Fruit fly (Drosophila melanogaster): ENCODE data around the gene Nup58.
A peak's percentile ranks its signal among the peaks of the same experiment; 100 is the strongest.

The Nup58 gene

dm6 chr3R:19627792-19628522 is 16.9 kb upstream of the Nup58 start (continued):
- TF ChIP-seq CG16813 (GFP tag; IDR thresholded peaks at IDR 0.05; ENCODE audit: partially characterized antibody) = no peak
- no peak for TF ChIP-seq zen (tag; optimal IDR thresholded peaks at IDR 0.05)
- TF ChIP-seq Bdp1 (GFP tag; optimal IDR thresholded peaks at IDR 0.05) = no peak
- TF ChIP-seq CG13894 (tag; optimal IDR thresholded peaks at IDR 0.05) = peak; percentile 12
- TF ChIP-seq CG10267 (tag; optimal IDR thresholded peaks at IDR 0.05) = peak; percentile 56
- TF ChIP-seq Hr51 (GFP tag; optimal IDR thresholded peaks at IDR 0.05) = peak in 1 of 2 experiments; percentile 5
- TF ChIP-seq cg (GFP tag; optimal IDR thresholded peaks at IDR 0.05) = no peak
- TF ChIP-seq grau (tag; optimal IDR thresholded peaks at IDR 0.05) = peak; percentile 32
- peak; percentile 91 for TF ChIP-seq Ets65A (GFP tag)
- peak; percentile 6 for TF ChIP-seq Sox102F (GFP tag; optimal IDR thresholded peaks at IDR 0.05)
- no peak for TF ChIP-seq CG11560 (tag; IDR thresholded peaks at IDR 0.05)
- peak; percentile 8 for TF ChIP-seq CG12659 (GFP tag; optimal IDR thresholded peaks at IDR 0.05)
- TF ChIP-seq Atf-2 (GFP tag; optimal IDR thresholded peaks at IDR 0.05) = no peak
- no peak for TF ChIP-seq chm (GFP tag; IDR thresholded peaks at IDR 0.05)
- TF ChIP-seq CG18599 (GFP tag; optimal IDR thresholded peaks at IDR 0.05) = peak; percentile 69
- TF ChIP-seq CG9609 (GFP tag; optimal IDR thresholded peaks at IDR 0.05) = no peak
- peak; percentile 18 for TF ChIP-seq Hmr (GFP tag; optimal IDR thresholded peaks at IDR 0.05)
- TF ChIP-seq Doc2 (GFP tag; IDR thresholded peaks at IDR 0.05) = no peak
- TF ChIP-seq CG7372 (GFP tag; IDR thresholded peaks at IDR 0.05) = 0 out of 2 replicates have a peak, but pooled peaks have one; percentile 21
- peak; percentile 11 to 39 for TF ChIP-seq Trl (optimal IDR thresholded peaks at IDR 0.05)
- TF ChIP-seq Trl (GFP tag; optimal IDR thresholded peaks at IDR 0.05) = no peak
- TF ChIP-seq Hr39 (optimal IDR thresholded peaks at IDR 0.05) = no peak
- TF ChIP-seq fd96Cb (tag; optimal IDR thresholded peaks at IDR 0.05) = peak; percentile 67
- peak; percentile 43 for TF ChIP-seq CoRest (tag; optimal IDR thresholded peaks at IDR 0.05)
- no peak for TF ChIP-seq cas (GFP tag; IDR thresholded peaks at IDR 0.05)
- no peak for TF ChIP-seq CG14014 (GFP tag; IDR thresholded peaks at IDR 0.05)
- peak; percentile 42 for TF ChIP-seq tin (GFP tag; optimal IDR thresholded peaks at IDR 0.05)
- TF ChIP-seq prd (optimal IDR thresholded peaks at IDR 0.05) = no peak
- peak; percentile 35; the same call in 2 of the 3 replicates for TF ChIP-seq prd (GFP tag; IDR thresholded peaks at IDR 0.05)
- TF ChIP-seq CrebB (tag; optimal IDR thresholded peaks at IDR 0.05) = no peak
- TF ChIP-seq CG6689 (GFP tag; IDR thresholded peaks at IDR 0.05) = peak; percentile 58
- no peak for TF ChIP-seq Myb (GFP tag; optimal IDR thresholded peaks at IDR 0.05)
- no peak for TF ChIP-seq Ravus (GFP tag; IDR thresholded peaks at IDR 0.05)
- no peak; the same call in 2 of the 3 replicates for TF ChIP-seq ase (GFP tag; IDR thresholded peaks at IDR 0.05)
- no peak for TF ChIP-seq Usf (GFP tag; optimal IDR thresholded peaks at IDR 0.05)
- TF ChIP-seq Dp (GFP tag; optimal IDR thresholded peaks at IDR 0.05) = no peak
- TF ChIP-seq Fer3 (tag; optimal IDR thresholded peaks at IDR 0.05) = peak; percentile 2
- peak; percentile 68 for TF ChIP-seq row (GFP tag; IDR thresholded peaks at IDR 0.05)
- no peak for TF ChIP-seq CG1529 (GFP tag; optimal IDR thresholded peaks at IDR 0.05)
- no peak for TF ChIP-seq CG1024 (GFP tag; IDR thresholded peaks at IDR 0.05)
- no peak for TF ChIP-seq CG3407 (GFP tag; optimal IDR thresholded peaks at IDR 0.05)
- TF ChIP-seq sens-2 (GFP tag; IDR thresholded peaks at IDR 0.05) = no peak
- no peak for TF ChIP-seq CG4282 (GFP tag; optimal IDR thresholded peaks at IDR 0.05)
- TF ChIP-seq cwo (GFP tag; optimal IDR thresholded peaks at IDR 0.05) = peak; percentile 67
- no peak for TF ChIP-seq CG17568 (GFP tag; optimal IDR thresholded peaks at IDR 0.05)
- no peak for TF ChIP-seq Sin3A (optimal IDR thresholded peaks at IDR 0.05)
- peak; percentile 75 for TF ChIP-seq pros (GFP tag; optimal IDR thresholded peaks at IDR 0.05)
- peak; percentile 82 for TF ChIP-seq CG9727 (GFP tag; optimal IDR thresholded peaks at IDR 0.05)
- TF ChIP-seq CG1603 (tag; optimal IDR thresholded peaks at IDR 0.05) = no peak
- no peak for TF ChIP-seq Bteb2 (GFP tag; optimal IDR thresholded peaks at IDR 0.05)
- TF ChIP-seq CG15514 (GFP tag; optimal IDR thresholded peaks at IDR 0.05) = peak; percentile 40
